Fruit fly (Drosophila melanogaster) Kc167 (cell line): ENCODE results near the gene CG10958.

Experiments
- Sin3A ChIP-seq: fragments of >200 bp; optimal IDR thresholded peaks from 2 replicates; lab custom pipeline; 2018; ENCODE audit warnings: missing external identifiers
- insv ChIP-seq: fragments of >200 bp; optimal IDR thresholded peaks from 3 replicates; lab custom pipeline; 2018; ENCODE audit warnings: missing external identifiers

DNA sequence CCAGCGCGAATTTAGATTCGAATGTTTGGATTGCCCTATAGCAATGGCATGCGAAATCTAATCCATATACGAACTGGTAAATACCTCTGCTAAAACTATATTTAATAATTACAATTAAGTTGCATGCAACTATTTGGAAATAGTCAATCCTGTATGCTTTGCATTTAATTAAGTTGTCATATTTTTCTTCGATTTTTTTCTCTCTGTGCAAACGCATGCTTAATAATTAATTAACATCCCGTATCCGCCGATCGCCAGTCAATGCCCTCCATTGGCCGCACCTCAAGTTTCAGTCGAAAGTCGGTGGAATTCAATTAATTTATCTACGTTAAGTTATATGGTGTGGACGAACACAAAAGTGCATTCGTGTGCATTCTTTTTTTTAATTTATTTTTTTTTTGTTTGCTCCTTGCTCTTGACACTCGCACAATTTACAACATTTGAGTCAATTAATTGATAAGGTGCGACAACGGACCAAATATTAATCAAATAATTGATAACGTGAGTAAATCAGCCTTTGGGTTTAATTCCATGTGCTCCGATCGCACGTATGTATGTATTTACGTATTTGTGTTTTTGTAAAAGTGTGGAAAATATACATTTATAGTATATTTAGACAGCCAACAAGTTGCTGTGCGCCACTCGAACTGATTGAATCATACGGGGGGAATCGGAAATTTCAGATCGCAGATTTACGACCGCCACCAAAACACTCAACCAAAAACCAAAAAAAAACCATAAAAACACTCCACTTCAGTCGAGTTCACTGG, 25.6 kb upstream of the CG10958 start:
- no peak for TF ChIP-seq insv (lab: Kevin White, UChicago)
- TF ChIP-seq Sin3A (lab: Kevin White, UChicago): no peak
